Fruit fly (Drosophila melanogaster) whole organism, adult: Measurements from ENCODE around the gene CCAP.

Source experiments
- CG11617 ChIP-seq: fragments of 200-800 bp; sonication (Bioruptor generic); optimal IDR thresholded peaks from 2 replicates; lab custom pipeline; 2017; ENCODE audit warnings: mild to moderate bottlenecking, missing biosample characterization, missing genetic modification reagents, missing genetic modification characterization
- CG12768 ChIP-seq: fragments of 200-800 bp; sonication (Bioruptor generic); optimal IDR thresholded peaks from 2 replicates; lab custom pipeline; 2017; ENCODE audit warnings: missing biosample characterization, missing genetic modification characterization, mild to moderate bottlenecking, moderate library complexity, missing genetic modification reagents
- CG14711 ChIP-seq: fragments of 200-800 bp; sonication (Bioruptor generic); optimal IDR thresholded peaks from 2 replicates; lab custom pipeline; 2018; ENCODE audit warnings: missing biosample characterization, mild to moderate bottlenecking, missing genetic modification characterization, moderate library complexity
- CG1620 ChIP-seq: fragments of 200-800 bp; sonication (Bioruptor generic); optimal IDR thresholded peaks from 2 replicates; lab custom pipeline; 2016; ENCODE audit warnings: missing biosample characterization, missing genetic modification characterization
- CG33017 ChIP-seq: fragments of 200-800 bp; sonication (Bioruptor generic); optimal IDR thresholded peaks from 2 replicates; lab custom pipeline; 2018; ENCODE audit warnings: missing biosample characterization, mild to moderate bottlenecking, missing genetic modification characterization, moderate library complexity
- CG5204 ChIP-seq: fragments of 200-800 bp; sonication (Bioruptor generic); optimal IDR thresholded peaks from 2 replicates; lab custom pipeline; 2016; ENCODE audit warnings: missing biosample characterization, missing genetic modification characterization
- CG7045 ChIP-seq: fragments of 200-800 bp; sonication (Bioruptor generic); optimal IDR thresholded peaks from 2 replicates; lab custom pipeline; 2017; ENCODE audit warnings: missing biosample characterization, mild to moderate bottlenecking, missing genetic modification characterization
- CG7101 ChIP-seq: fragments of 200-800 bp; sonication (Bioruptor generic); optimal IDR thresholded peaks from 2 replicates; lab custom pipeline; 2018; ENCODE audit warnings: missing biosample characterization, mild to moderate bottlenecking, missing genetic modification characterization, moderate library complexity
- Clk ChIP-seq: fragments of 200-800 bp; sonication (Bioruptor generic); optimal IDR thresholded peaks from 2 replicates; lab custom pipeline; 2017; ENCODE audit warnings: missing biosample characterization, missing genetic modification characterization
- Crg-1 ChIP-seq: fragments of 200-800 bp; sonication (Bioruptor generic); optimal IDR thresholded peaks from 2 replicates; lab custom pipeline; 2016; ENCODE audit warnings: missing biosample characterization, missing genetic modification characterization
- Hr96 ChIP-seq: fragments of 200-800 bp; sonication (Bioruptor generic); optimal IDR thresholded peaks from 2 replicates; lab custom pipeline; 2016; ENCODE audit warnings: missing biosample characterization, missing genetic modification characterization
- Mnt ChIP-seq: fragments of 200-800 bp; sonication (Bioruptor generic); optimal IDR thresholded peaks from 2 replicates; lab custom pipeline; 2016; ENCODE audit warnings: missing biosample characterization, mild to moderate bottlenecking, missing genetic modification characterization
- bab1 ChIP-seq: fragments of 200-800 bp; sonication (Bioruptor generic); optimal IDR thresholded peaks from 3 replicates; lab custom pipeline; 2019; ENCODE audit warnings: missing biosample characterization, mild to moderate bottlenecking, missing genetic modification characterization, moderate library complexity
- cic ChIP-seq: fragments of 200-800 bp; sonication (Bioruptor generic); optimal IDR thresholded peaks from 2 replicates; lab custom pipeline; 2017; ENCODE audit warnings: missing biosample characterization, mild to moderate bottlenecking, missing genetic modification characterization, moderate library complexity
- cnc ChIP-seq, 2 experiments: fragments of >200 bp; optimal IDR thresholded peaks; 2 replicates each; lab custom pipeline; 2017
- kay ChIP-seq: fragments of 200-800 bp; sonication (Bioruptor generic); peaks from one replicate; lab custom pipeline; 2016; ENCODE audit warnings: missing biosample characterization, missing genetic modification characterization, borderline replicate concordance
- ovo ChIP-seq: fragments of 200-800 bp; sonication (Bioruptor generic); optimal IDR thresholded peaks from 2 replicates; lab custom pipeline; 2016; ENCODE audit warnings: missing biosample characterization, missing genetic modification characterization
- pad ChIP-seq: fragments of 200-800 bp; sonication (Bioruptor generic); optimal IDR thresholded peaks from 3 replicates; lab custom pipeline; 2017; ENCODE audit warnings: missing biosample characterization, missing genetic modification characterization, mild to moderate bottlenecking, moderate library complexity, missing genetic modification reagents
- tj ChIP-seq: fragments of 200-800 bp; sonication (Bioruptor generic); optimal IDR thresholded peaks from 3 replicates; lab custom pipeline; 2017; ENCODE audit warnings: missing biosample characterization, mild to moderate bottlenecking, missing genetic modification characterization, moderate library complexity
- toe ChIP-seq: fragments of 200-800 bp; sonication (Bioruptor generic); optimal IDR thresholded peaks from 2 replicates; lab custom pipeline; 2016; ENCODE audit warnings: missing biosample characterization, missing genetic modification characterization

CCAP gene

DNA sequence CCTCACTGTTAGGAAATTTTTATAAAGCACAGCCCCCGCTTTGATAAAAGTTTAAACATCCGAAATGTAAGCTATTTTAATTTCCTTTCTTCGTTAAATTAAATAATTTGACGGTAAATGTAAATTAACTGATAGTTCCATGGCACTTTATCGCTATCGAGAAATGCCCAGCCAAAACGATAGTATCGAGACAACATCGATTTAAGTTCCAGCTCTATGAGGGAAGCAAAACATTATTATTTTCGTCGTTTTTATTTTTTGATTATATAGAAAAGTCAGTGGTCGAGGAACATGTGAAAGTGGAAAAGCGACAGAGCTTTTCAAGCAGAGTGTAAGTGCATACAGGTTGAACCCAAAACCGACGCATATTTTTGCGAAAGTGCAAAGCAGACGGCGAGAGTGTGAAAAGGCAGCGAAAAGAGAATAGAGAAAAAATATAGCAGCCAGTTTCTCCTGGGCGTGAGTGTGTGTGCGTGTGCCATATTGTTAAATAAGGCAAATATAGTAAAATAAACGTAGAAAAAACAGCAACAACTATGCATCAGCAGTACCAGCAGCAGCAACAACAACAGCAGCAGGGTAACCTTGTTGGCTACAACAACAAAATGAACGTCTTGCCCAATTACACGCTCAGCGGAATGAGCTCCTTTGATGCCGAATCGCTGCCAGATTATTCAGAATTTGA lies 25.0 kb upstream of the CCAP start, which contains the start of gene CG45049:
Gene CG45049, plus strand, starts transcription at position 197 of the 685 bp plus-strand sequence.
- peak; percentile 23 for TF ChIP-seq bab1 (GFP tag; lab: Kevin White, UChicago)
- TF ChIP-seq Clk (GFP tag; lab: Kevin White, UChicago), result no peak
- peak; percentile 78 for TF ChIP-seq cic (GFP tag; lab: Kevin White, UChicago)
- peak; percentile 34 for TF ChIP-seq tj (GFP tag; lab: Kevin White, UChicago)

dm6 chr3R:22726031-22726770 lies 24.3 kb upstream of the CCAP start, which contains the start of gene RNF220:
RNF220 (minus strand) TSS chr3R:22726414.
- TF ChIP-seq Mnt (GFP tag; lab: Kevin White, UChicago), result peak; percentile 62
- no peak for TF ChIP-seq Crg-1
- TF ChIP-seq toe (GFP tag; lab: Kevin White, UChicago), result no peak
- no peak for TF ChIP-seq pad (GFP tag; lab: Kevin White, UChicago)
- TF ChIP-seq CG5204, result no peak
- no peak for TF ChIP-seq CG14711 (tag; lab: Kevin White, UChicago)
- peak; percentile 39 for TF ChIP-seq CG1620

DNA sequence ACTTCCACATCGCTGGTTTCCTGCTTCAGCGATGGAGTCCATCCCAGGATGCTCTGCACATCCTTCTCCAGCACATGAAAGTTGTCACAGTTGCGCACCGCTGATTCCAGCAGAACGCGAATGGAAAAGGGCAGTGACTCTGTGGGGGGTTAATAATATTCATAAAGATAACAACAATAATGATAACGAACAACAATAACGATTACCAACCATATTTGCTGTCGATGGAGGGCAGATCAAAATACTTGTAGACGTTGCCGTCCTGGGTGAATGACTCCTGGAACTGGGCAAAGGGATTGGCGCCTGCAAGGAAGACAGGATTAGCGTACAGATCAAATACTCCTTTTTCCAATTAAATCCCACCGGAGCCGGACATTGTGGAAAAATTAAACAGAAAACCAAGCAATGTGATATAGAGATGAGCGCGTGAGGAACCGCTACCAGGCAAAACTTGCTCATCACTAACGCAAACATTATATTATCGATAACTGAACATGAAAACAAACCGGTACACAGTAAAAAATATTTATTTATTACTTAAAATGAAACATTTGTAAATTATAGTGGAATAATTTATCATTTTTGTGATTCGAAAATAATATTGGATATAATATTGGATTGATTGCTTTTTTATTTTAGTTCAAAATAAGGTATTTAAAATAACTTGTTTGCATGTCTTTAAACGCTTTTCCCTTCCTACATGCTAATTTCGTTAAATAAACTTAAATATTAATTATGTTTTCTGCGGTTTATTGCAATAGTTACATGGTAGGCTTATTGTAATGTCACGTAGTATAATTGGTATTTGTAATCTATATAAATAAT lies 22.5 kb upstream of the CCAP start, which contains the start of gene Irp-1A:
Gene Irp-1A, minus strand, starts transcription at position 439 of the 825 bp plus-strand sequence.
- TF ChIP-seq CG14711 (tag; lab: Kevin White, UChicago) (peak; percentile 76), CG1620 (peak; percentile 17), pad (GFP tag; lab: Kevin White, UChicago) (peak; percentile 19), CG7101 (peak; percentile 74), Mnt (GFP tag; lab: Kevin White, UChicago) (peak; percentile 59), CG11617 (GFP tag; lab: Kevin White, UChicago) (peak; percentile 68), toe (GFP tag; lab: Kevin White, UChicago) (peak; percentile 59), Crg-1 (peak; percentile 7), ovo (GFP tag; lab: Kevin White, UChicago) (no peak), Hr96 (GFP tag; lab: Kevin White, UChicago) (no peak), cnc (optimal IDR thresholded peaks at IDR 0.05; lab: Kevin White, UChicago) (no peak), tj (GFP tag; lab: Kevin White, UChicago) (peak; percentile 39), bab1 (GFP tag; lab: Kevin White, UChicago) (peak; percentile 73), cic (GFP tag; lab: Kevin White, UChicago) (peak; percentile 10), CG12768 (no peak), Clk (GFP tag; lab: Kevin White, UChicago) (no peak), CG7045 (peak; percentile 70), kay (GFP tag; lab: Kevin White, UChicago) (no peak), CG5204 (no peak), CG33017 (tag; lab: Kevin White, UChicago) (peak; percentile 77)

DNA sequence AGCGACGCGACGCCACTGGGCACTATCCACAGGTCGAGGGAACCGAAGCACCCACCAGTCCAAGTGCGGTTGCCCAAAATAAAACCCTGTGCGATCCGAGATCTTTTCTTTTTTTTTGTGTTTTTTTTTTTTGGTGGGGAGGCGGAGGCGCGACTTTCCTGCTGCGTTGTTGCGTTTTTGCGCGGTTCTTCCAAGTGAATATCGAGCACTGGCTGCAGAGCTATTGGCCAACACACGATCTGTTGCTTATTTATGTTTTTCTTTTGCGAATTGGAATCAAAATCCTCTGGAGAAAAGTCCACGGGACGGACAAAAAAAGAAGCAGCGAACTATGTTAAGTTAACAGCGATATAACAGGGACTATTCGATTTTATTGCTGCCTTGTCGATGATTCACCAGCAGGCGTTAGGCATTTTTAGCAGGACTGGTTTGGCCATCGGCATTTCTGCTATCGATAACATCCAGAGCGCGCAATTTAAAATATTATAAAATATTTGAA lies 19.0 kb upstream of the CCAP start, which contains the start of gene wge:
Gene wge, minus strand, starts transcription at position 343 of the 499 bp plus-strand sequence.
- TF ChIP-seq CG7101, result peak; percentile 7
- no peak for TF ChIP-seq CG5204
- TF ChIP-seq toe (GFP tag; lab: Kevin White, UChicago), result no peak
- no peak for TF ChIP-seq CG14711 (tag; lab: Kevin White, UChicago)
- TF ChIP-seq Clk (GFP tag; lab: Kevin White, UChicago), result no peak
- TF ChIP-seq Hr96 (GFP tag; lab: Kevin White, UChicago), result peak; percentile 29
- no peak for TF ChIP-seq cnc (optimal IDR thresholded peaks at IDR 0.05; lab: Kevin White, UChicago)
- no peak for TF ChIP-seq cic (GFP tag; lab: Kevin White, UChicago)
- TF ChIP-seq CG12768, result peak; percentile 68
- TF ChIP-seq tj (GFP tag; lab: Kevin White, UChicago), result peak; percentile 17
- TF ChIP-seq CG33017 (tag; lab: Kevin White, UChicago), result no peak
- TF ChIP-seq pad (GFP tag; lab: Kevin White, UChicago), result no peak
- peak; percentile 15 for TF ChIP-seq Mnt (GFP tag; lab: Kevin White, UChicago)
- peak; percentile 27 for TF ChIP-seq CG11617 (GFP tag; lab: Kevin White, UChicago)
- TF ChIP-seq CG1620, result peak; percentile 9
- TF ChIP-seq ovo (GFP tag; lab: Kevin White, UChicago), result no peak
- TF ChIP-seq CG7045, result no peak
- no peak for TF ChIP-seq Crg-1
- peak; percentile 99 for TF ChIP-seq kay (GFP tag; lab: Kevin White, UChicago)
- TF ChIP-seq bab1 (GFP tag; lab: Kevin White, UChicago), result peak; percentile 43

dm6 chr3R:22719607-22719949 lies 17.7 kb upstream of the CCAP start:
- TF ChIP-seq CG11617 (GFP tag; lab: Kevin White, UChicago), result no peak
- TF ChIP-seq tj (GFP tag; lab: Kevin White, UChicago), result no peak
